Fruit fly (Drosophila melanogaster) whole organism, embryonic: ENCODE measurements around the gene Nckx30C.
A peak's percentile ranks its signal among the peaks of the same experiment; 100 is the strongest.

ENCODE experiments used
- BtbVII ChIP-seq: fragments of 200-800 bp; sonication (Bioruptor generic); optimal IDR thresholded peaks from 3 replicates; lab custom pipeline; 2017; ENCODE audit warnings: missing biosample characterization, mild to moderate bottlenecking, missing genetic modification characterization
- CG10147 ChIP-seq: fragments of 200-800 bp; sonication (Bioruptor generic); optimal IDR thresholded peaks from 2 replicates; lab custom pipeline; 2019; ENCODE audit warnings: missing biosample characterization, mild to moderate bottlenecking, missing genetic modification characterization, moderate library complexity
- CG10209 ChIP-seq: fragments of 200-800 bp; sonication (Bioruptor generic); optimal IDR thresholded peaks from 3 replicates; lab custom pipeline; 2017; ENCODE audit warnings: missing biosample characterization, mild to moderate bottlenecking, missing genetic modification characterization, missing genetic modification reagents
- CG10979 ChIP-seq: fragments of 200-800 bp; sonication (Bioruptor generic); optimal IDR thresholded peaks from 2 replicates; lab custom pipeline; 2018; ENCODE audit warnings: missing biosample characterization, mild to moderate bottlenecking, missing genetic modification characterization, moderate library complexity
- CG11085 ChIP-seq: fragments of 200-800 bp; sonication (Bioruptor generic); IDR thresholded peaks from 2 replicates; pipeline ENCODE4 v1.3.6; 2022; ENCODE audit warnings: missing biosample characterization, missing genetic modification characterization
- CG11247 ChIP-seq: fragments of 200-800 bp; sonication (Bioruptor generic); IDR thresholded peaks from 2 replicates; pipeline ENCODE4 v1.3.6; 2022; ENCODE audit warnings: missing biosample characterization, missing genetic modification characterization
- CG11504 ChIP-seq: fragments of 200-800 bp; sonication (Bioruptor generic); optimal IDR thresholded peaks from 3 replicates; lab custom pipeline; 2019; ENCODE audit warnings: missing biosample characterization, mild to moderate bottlenecking, missing genetic modification characterization, moderate library complexity
- CG13424 ChIP-seq: fragments of 200-800 bp; sonication (Bioruptor generic); optimal IDR thresholded peaks from 2 replicates; lab custom pipeline; 2019; ENCODE audit warnings: missing biosample characterization, mild to moderate bottlenecking, missing genetic modification characterization, moderate library complexity
- CG13775 ChIP-seq: fragments of 200-800 bp; sonication (Bioruptor generic); optimal IDR thresholded peaks from 3 replicates; lab custom pipeline; 2017; ENCODE audit warnings: missing biosample characterization, mild to moderate bottlenecking, missing genetic modification characterization
- CG14441 ChIP-seq: fragments of 200-800 bp; sonication (Bioruptor generic); IDR thresholded peaks from 2 replicates; pipeline ENCODE4 v1.3.6; 2022; ENCODE audit warnings: missing biosample characterization, missing genetic modification characterization
- CG1603 ChIP-seq: fragments of 200-800 bp; sonication (Bioruptor generic); optimal IDR thresholded peaks from 2 replicates; lab custom pipeline; 2019; ENCODE audit warnings: missing biosample characterization, mild to moderate bottlenecking, missing genetic modification characterization, moderate library complexity
- CG16815 ChIP-seq: fragments of 200-800 bp; sonication (Bioruptor generic); optimal IDR thresholded peaks from 3 replicates; lab custom pipeline; 2017; ENCODE audit warnings: missing biosample characterization, mild to moderate bottlenecking, missing genetic modification characterization
- CG16863 ChIP-seq: fragments of 200-800 bp; sonication (Bioruptor generic); optimal IDR thresholded peaks from 3 replicates; lab custom pipeline; 2016; ENCODE audit warnings: missing biosample characterization, missing genetic modification characterization
- CG17802 ChIP-seq: fragments of 200-800 bp; sonication (Bioruptor generic); optimal IDR thresholded peaks from 2 replicates; lab custom pipeline; 2018; ENCODE audit warnings: missing biosample characterization, mild to moderate bottlenecking, missing genetic modification characterization, moderate library complexity
- CG18619 ChIP-seq: fragments of 200-800 bp; sonication (Bioruptor generic); optimal IDR thresholded peaks from 3 replicates; lab custom pipeline; 2017; ENCODE audit warnings: missing biosample characterization, mild to moderate bottlenecking, missing genetic modification characterization
- CG2202 ChIP-seq: fragments of 200-800 bp; sonication (Bioruptor generic); optimal IDR thresholded peaks from 2 replicates; lab custom pipeline; 2018; ENCODE audit warnings: missing biosample characterization, mild to moderate bottlenecking, missing genetic modification characterization
- CG2712 ChIP-seq: fragments of 200-800 bp; optimal IDR thresholded peaks from 3 replicates; lab custom pipeline; 2019; ENCODE audit warnings: missing biosample characterization, mild to moderate bottlenecking, missing genetic modification characterization, moderate library complexity
- CG30431 ChIP-seq: fragments of 200-800 bp; sonication (Bioruptor generic); optimal IDR thresholded peaks from 2 replicates; lab custom pipeline; 2017; ENCODE audit warnings: missing biosample characterization, missing genetic modification characterization
- CG32767 ChIP-seq: fragments of 200-800 bp; sonication (Bioruptor generic); IDR thresholded peaks from 2 replicates; pipeline ENCODE4 v1.3.6; 2022; ENCODE audit warnings: missing biosample characterization, missing genetic modification characterization
- CG4854 ChIP-seq: fragments of 200-800 bp; sonication (Bioruptor generic); optimal IDR thresholded peaks from 2 replicates; lab custom pipeline; 2016; ENCODE audit warnings: missing biosample characterization, missing genetic modification characterization, inconsistent platforms
- CG6175 ChIP-seq: fragments of 200-800 bp; sonication (Bioruptor generic); IDR thresholded peaks from 3 replicates; pipeline ENCODE4 v1.3.6; 2022; ENCODE audit warnings: missing biosample characterization, missing genetic modification characterization
- CG7839 ChIP-seq: fragments of 200-800 bp; sonication (Bioruptor generic); optimal IDR thresholded peaks from 3 replicates; lab custom pipeline; 2018; ENCODE audit warnings: missing biosample characterization, mild to moderate bottlenecking, missing genetic modification characterization, moderate library complexity
- CG9727 ChIP-seq: fragments of 200-800 bp; sonication (Bioruptor generic); optimal IDR thresholded peaks from 3 replicates; lab custom pipeline; 2017; ENCODE audit warnings: missing biosample characterization, mild to moderate bottlenecking, missing genetic modification characterization
- CHES-1-like ChIP-seq: fragments of 200-800 bp; sonication (Bioruptor generic); optimal IDR thresholded peaks from 2 replicates; lab custom pipeline; 2016; ENCODE audit warnings: missing biosample characterization, missing genetic modification characterization
- CkIIα-i1 ChIP-seq: fragments of 200-800 bp; sonication (Bioruptor generic); IDR thresholded peaks from 2 replicates; pipeline ENCODE4 v1.3.6; 2022; ENCODE audit warnings: missing biosample characterization, missing genetic modification characterization
- CoRest ChIP-seq: fragments of 200-800 bp; sonication (Bioruptor generic); optimal IDR thresholded peaks from 3 replicates; lab custom pipeline; 2018; ENCODE audit warnings: missing biosample characterization, mild to moderate bottlenecking, missing genetic modification characterization, moderate library complexity
- D19B ChIP-seq: fragments of 200-800 bp; sonication (Bioruptor generic); optimal IDR thresholded peaks from 2 replicates; lab custom pipeline; 2017; ENCODE audit warnings: missing biosample characterization, mild to moderate bottlenecking, missing genetic modification characterization
- Deaf1 ChIP-seq: fragments of 200-800 bp; optimal IDR thresholded peaks from 3 replicates; lab custom pipeline; 2019; ENCODE audit warnings: missing biosample characterization, mild to moderate bottlenecking, missing genetic modification characterization, moderate library complexity
- Drgx ChIP-seq: fragments of 200-800 bp; sonication (Bioruptor generic); IDR thresholded peaks from 2 replicates; pipeline ENCODE4 v1.3.6; 2022; ENCODE audit warnings: missing biosample characterization, missing genetic modification characterization
- Gsc ChIP-seq: fragments of 200-800 bp; sonication (Bioruptor generic); IDR thresholded peaks from 2 replicates; pipeline ENCODE4 v1.3.6; 2022; ENCODE audit warnings: missing biosample characterization, missing genetic modification characterization
- HLHmδ ChIP-seq: fragments of 200-800 bp; sonication (Bioruptor generic); optimal IDR thresholded peaks from 2 replicates; lab custom pipeline; 2018; ENCODE audit warnings: missing biosample characterization, mild to moderate bottlenecking, missing genetic modification characterization, moderate library complexity
- MESR4 ChIP-seq: fragments of 200-800 bp; sonication (Bioruptor generic); optimal IDR thresholded peaks from 2 replicates; lab custom pipeline; 2018; ENCODE audit warnings: missing biosample characterization, mild to moderate bottlenecking, missing genetic modification characterization, moderate library complexity
- Myb ChIP-seq: fragments of 200-800 bp; sonication (Bioruptor generic); optimal IDR thresholded peaks from 2 replicates; lab custom pipeline; 2016; ENCODE audit warnings: missing biosample characterization, missing genetic modification characterization
- PHDP ChIP-seq: fragments of 200-800 bp; sonication (Bioruptor generic); optimal IDR thresholded peaks from 3 replicates; lab custom pipeline; 2018; ENCODE audit warnings: missing biosample characterization, mild to moderate bottlenecking, missing genetic modification characterization, moderate library complexity
- ab ChIP-seq: fragments of 200-800 bp; sonication (Bioruptor generic); optimal IDR thresholded peaks from 2 replicates; lab custom pipeline; 2016; ENCODE audit warnings: missing biosample characterization, missing genetic modification characterization
- az2 ChIP-seq: fragments of 200-800 bp; sonication (Bioruptor generic); optimal IDR thresholded peaks from 3 replicates; lab custom pipeline; 2016; ENCODE audit warnings: missing biosample characterization, missing genetic modification characterization
- bbx ChIP-seq: fragments of 200-800 bp; sonication (Bioruptor generic); IDR thresholded peaks from 2 replicates; pipeline ENCODE4 v1.3.6; 2022; ENCODE audit warnings: missing biosample characterization, missing genetic modification characterization; ENCODE audit not compliant: partially characterized antibody
- bcd ChIP-seq: fragments of 200-800 bp; sonication (Bioruptor generic); optimal IDR thresholded peaks from 2 replicates; lab custom pipeline; 2017; ENCODE audit warnings: missing biosample characterization, mild to moderate bottlenecking, missing genetic modification characterization
- br ChIP-seq: fragments of >200 bp; optimal IDR thresholded peaks from 2 replicates; lab custom pipeline; 2017
- cato ChIP-seq: fragments of 200-800 bp; sonication (Bioruptor generic); optimal IDR thresholded peaks from 2 replicates; lab custom pipeline; 2016; ENCODE audit warnings: missing biosample characterization, missing genetic modification characterization, borderline replicate concordance
- danr ChIP-seq: fragments of 200-800 bp; sonication (Bioruptor generic); IDR thresholded peaks from 2 replicates; pipeline ENCODE4 v1.3.6; 2022; ENCODE audit warnings: missing biosample characterization, missing genetic modification characterization
- ems ChIP-seq: fragments of 200-800 bp; sonication (Bioruptor generic); optimal IDR thresholded peaks from 3 replicates; lab custom pipeline; 2016; ENCODE audit warnings: missing biosample characterization, missing genetic modification characterization
- fd3F ChIP-seq: fragments of 200-800 bp; sonication (Bioruptor generic); optimal IDR thresholded peaks from 2 replicates; lab custom pipeline; 2018; ENCODE audit warnings: missing biosample characterization, mild to moderate bottlenecking, missing genetic modification characterization, moderate library complexity
- fru ChIP-seq: fragments of >200 bp; optimal IDR thresholded peaks from 2 replicates; lab custom pipeline; 2017
- ftz-f1 ChIP-seq: fragments of 200-800 bp; sonication (Bioruptor generic); optimal IDR thresholded peaks from 2 replicates; lab custom pipeline; 2016; ENCODE audit warnings: missing biosample characterization, missing genetic modification characterization
- ind ChIP-seq: fragments of 200-800 bp; sonication (Bioruptor generic); optimal IDR thresholded peaks from 3 replicates; lab custom pipeline; 2016; ENCODE audit warnings: missing biosample characterization, missing genetic modification characterization
- jigr1 ChIP-seq: fragments of 200-800 bp; sonication (Bioruptor generic); IDR thresholded peaks from 3 replicates; pipeline ENCODE4 v1.3.6; 2022; ENCODE audit warnings: missing biosample characterization, missing genetic modification characterization
- pum ChIP-seq: fragments of 200-800 bp; sonication (Bioruptor generic); optimal IDR thresholded peaks from 2 replicates; lab custom pipeline; 2016; ENCODE audit warnings: missing biosample characterization, missing genetic modification characterization
- rib ChIP-seq: fragments of 200-800 bp; sonication (Bioruptor generic); IDR thresholded peaks from 2 replicates; pipeline ENCODE4 v1.3.6; 2022; ENCODE audit warnings: missing biosample characterization, missing genetic modification characterization
- sima ChIP-seq: fragments of 200-800 bp; sonication (Bioruptor generic); optimal IDR thresholded peaks from 2 replicates; lab custom pipeline; 2016; ENCODE audit warnings: missing biosample characterization, missing genetic modification characterization
- tio ChIP-seq: fragments of 200-800 bp; sonication (Bioruptor generic); optimal IDR thresholded peaks from 2 replicates; lab custom pipeline; 2017; ENCODE audit warnings: missing biosample characterization, missing genetic modification characterization, inconsistent platforms
- zfh2 ChIP-seq: fragments of 200-800 bp; sonication (Bioruptor generic); optimal IDR thresholded peaks from 2 replicates; lab custom pipeline; 2016; ENCODE audit warnings: missing biosample characterization, missing genetic modification characterization

The Nckx30C gene

DNA sequence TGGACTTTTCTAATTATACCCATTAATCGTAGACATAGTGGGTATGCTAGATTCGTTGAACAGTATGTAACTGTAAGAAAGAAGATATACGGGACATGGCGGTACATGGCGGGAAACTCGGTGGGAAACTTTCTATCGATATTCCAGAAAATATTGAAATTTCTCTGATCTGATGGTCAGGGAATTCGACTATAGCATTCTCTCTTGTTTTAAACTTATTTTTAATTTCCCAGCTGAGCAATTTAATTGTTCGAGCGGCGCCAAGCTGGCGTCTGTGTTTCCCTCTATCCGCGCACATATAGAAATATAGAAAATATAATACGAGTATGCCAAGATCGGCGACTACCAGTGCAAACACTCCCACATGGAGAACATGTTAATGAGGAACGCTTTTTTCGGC is 32.9 kb upstream of the Nckx30C start (continued):
- no peak for TF ChIP-seq CG6175 (GFP tag; lab: Robert Waterston, UW)
- TF ChIP-seq ems = no peak
- 0 out of 2 replicates have a peak, but pooled peaks have one; percentile 10 for TF ChIP-seq CG14441 (GFP tag; lab: Robert Waterston, UW)
- TF ChIP-seq ab (GFP tag; lab: Kevin White, UChicago) = no peak
- TF ChIP-seq HLHmδ (GFP tag; lab: Kevin White, UChicago) = no peak
- no peak for TF ChIP-seq rib
- no peak for TF ChIP-seq br
- no peak for TF ChIP-seq CG10209 (GFP tag; lab: Kevin White, UChicago)
- TF ChIP-seq Drgx = 0 out of 2 replicates have a peak, but pooled peaks have one; percentile 12
- peak; percentile 42 for TF ChIP-seq CG7839 (tag; lab: Kevin White, UChicago)
- TF ChIP-seq zfh2 = peak; percentile 60
- peak; percentile 8 for TF ChIP-seq tio (GFP tag; lab: Kevin White, UChicago)
- TF ChIP-seq CG4854 = no peak
- TF ChIP-seq CoRest = peak; percentile 57
- TF ChIP-seq cato (GFP tag; lab: Kevin White, UChicago) = no peak
- peak; percentile 62 for TF ChIP-seq D19B
- TF ChIP-seq CG2712 = no peak
- no peak for TF ChIP-seq ftz-f1 (GFP tag; lab: Kevin White, UChicago)
- no peak for TF ChIP-seq sima
- TF ChIP-seq BtbVII (GFP tag; lab: Kevin White, UChicago) = no peak
- peak; percentile 7 for TF ChIP-seq Deaf1 (tag; lab: Kevin White, UChicago)
- peak; percentile 7 for TF ChIP-seq CG18619 (GFP tag; lab: Kevin White, UChicago)
- no peak for TF ChIP-seq fru (lab: Kevin White, UChicago)
- no peak for TF ChIP-seq danr (GFP tag; lab: Robert Waterston, UW)
- TF ChIP-seq CG11247 (GFP tag; lab: Robert Waterston, UW) = 0 out of 2 replicates have a peak, but pooled peaks have one; percentile 13
- TF ChIP-seq CG9727 (GFP tag; lab: Kevin White, UChicago) = no peak
- TF ChIP-seq CG10147 (GFP tag; lab: Kevin White, UChicago) = no peak
- peak; percentile 28 for TF ChIP-seq CG16863 (GFP tag; lab: Kevin White, UChicago)
- peak; percentile 43 for TF ChIP-seq PHDP (tag; lab: Kevin White, UChicago)
- 0 out of 2 replicates have a peak, but pooled peaks have one; percentile 34 for TF ChIP-seq CG11085 (GFP tag; lab: Robert Waterston, UW)
- peak; percentile 9 for TF ChIP-seq CG13775
- TF ChIP-seq MESR4 (GFP tag; lab: Kevin White, UChicago) = no peak
- no peak for TF ChIP-seq CG2202
- peak; percentile 35 for TF ChIP-seq CG13424 (tag; lab: Kevin White, UChicago)
- peak; percentile 24 for TF ChIP-seq CHES-1-like (GFP tag; lab: Kevin White, UChicago)
- TF ChIP-seq bcd (GFP tag; lab: Kevin White, UChicago) = no peak
- no peak for TF ChIP-seq CG17802 (tag; lab: Kevin White, UChicago)
- TF ChIP-seq CG10979 (tag; lab: Kevin White, UChicago) = no peak
- TF ChIP-seq CG1603 (tag; lab: Kevin White, UChicago) = peak; percentile 5
- TF ChIP-seq jigr1 (GFP tag; lab: Robert Waterston, UW) = no peak
- TF ChIP-seq Myb (GFP tag; lab: Kevin White, UChicago) = peak; percentile 31
- peak; percentile 14 for TF ChIP-seq CG30431 (GFP tag; lab: Kevin White, UChicago)
- peak; percentile 5 for TF ChIP-seq az2 (GFP tag; lab: Kevin White, UChicago)
- no peak for TF ChIP-seq bbx (GFP tag; lab: Robert Waterston, UW)
- TF ChIP-seq Gsc = no peak
- peak; percentile 3 for TF ChIP-seq CG16815
- peak; percentile 50 for TF ChIP-seq CG11504 (tag; lab: Kevin White, UChicago)
- TF ChIP-seq fd3F = peak; percentile 5
- no peak for TF ChIP-seq CkIIα-i1 (GFP tag; lab: Robert Waterston, UW)
- TF ChIP-seq pum (GFP tag; lab: Kevin White, UChicago) = peak; percentile 6
- TF ChIP-seq CG32767 (GFP tag; lab: Robert Waterston, UW) = 0 out of 2 replicates have a peak, but pooled peaks have one; percentile 16
- TF ChIP-seq ind = no peak
